Fruit fly (Drosophila melanogaster): ENCODE results near the gene rump.

The rump gene

dm6 chr3R:9510070-9510518 lies at the start of gene rump:
Gene rump, minus strand, starts transcription at chr3R:9510324.
- TF ChIP-seq Clk (GFP tag; optimal IDR thresholded peaks at IDR 0.05): no peak
- peak; percentile 0 for TF ChIP-seq pad (GFP tag; optimal IDR thresholded peaks at IDR 0.05)
- no peak for TF ChIP-seq CG12768 (GFP tag; optimal IDR thresholded peaks at IDR 0.05)
- no peak for TF ChIP-seq cnc (optimal IDR thresholded peaks at IDR 0.05)
- no peak for TF ChIP-seq kay (GFP tag; ENCODE audit: borderline replicate concordance)
- peak; percentile 38 for TF ChIP-seq cic (GFP tag; optimal IDR thresholded peaks at IDR 0.05)
- TF ChIP-seq CG5204 (GFP tag; optimal IDR thresholded peaks at IDR 0.05): no peak
- no peak for TF ChIP-seq CG7045 (GFP tag; optimal IDR thresholded peaks at IDR 0.05)
- TF ChIP-seq CG11617 (GFP tag; optimal IDR thresholded peaks at IDR 0.05): peak; percentile 39
- no peak for TF ChIP-seq toe (GFP tag; optimal IDR thresholded peaks at IDR 0.05)
- peak; percentile 50 for TF ChIP-seq Mnt (GFP tag; optimal IDR thresholded peaks at IDR 0.05)
- no peak for TF ChIP-seq CG33017 (tag; optimal IDR thresholded peaks at IDR 0.05)
- peak; percentile 76 for TF ChIP-seq bab1 (GFP tag; optimal IDR thresholded peaks at IDR 0.05)
- TF ChIP-seq CG14711 (tag; optimal IDR thresholded peaks at IDR 0.05): peak; percentile 33
- TF ChIP-seq CG7101 (tag; optimal IDR thresholded peaks at IDR 0.05): peak; percentile 35
- TF ChIP-seq Hr96 (GFP tag; optimal IDR thresholded peaks at IDR 0.05): no peak
- TF ChIP-seq tj (GFP tag; optimal IDR thresholded peaks at IDR 0.05): peak; percentile 58
- no peak for TF ChIP-seq CG1620 (GFP tag; optimal IDR thresholded peaks at IDR 0.05)
- TF ChIP-seq ovo (GFP tag; optimal IDR thresholded peaks at IDR 0.05): no peak

dm6 chr3R:9559413-9560014 lies 49.4 kb upstream of the rump start, which contains the start of the genes AP-1mu and MBD-like:
Gene AP-1mu, minus strand, starts transcription at chr3R:9559525.
Gene MBD-like, plus strand, starts transcription at chr3R:9559760.
- TF ChIP-seq kay (GFP tag; ENCODE audit: borderline replicate concordance): no peak
- peak; percentile 83 for TF ChIP-seq CG11617 (GFP tag; optimal IDR thresholded peaks at IDR 0.05)
- peak; percentile 74 for TF ChIP-seq Mnt (GFP tag; optimal IDR thresholded peaks at IDR 0.05)
- peak; percentile 86 for TF ChIP-seq Crg-1 (GFP tag; optimal IDR thresholded peaks at IDR 0.05)
- TF ChIP-seq tj (GFP tag; optimal IDR thresholded peaks at IDR 0.05): peak; percentile 58
- TF ChIP-seq bab1 (GFP tag; optimal IDR thresholded peaks at IDR 0.05): peak; percentile 75
- peak; percentile 60 for TF ChIP-seq CG14711 (tag; optimal IDR thresholded peaks at IDR 0.05)
- no peak for TF ChIP-seq toe (GFP tag; optimal IDR thresholded peaks at IDR 0.05)
- peak; percentile 50 for TF ChIP-seq CG33017 (tag; optimal IDR thresholded peaks at IDR 0.05)
- TF ChIP-seq CG12768 (GFP tag; optimal IDR thresholded peaks at IDR 0.05): peak; percentile 74
- TF ChIP-seq CG1620 (GFP tag; optimal IDR thresholded peaks at IDR 0.05): peak; percentile 91
- no peak for TF ChIP-seq CG5204 (GFP tag; optimal IDR thresholded peaks at IDR 0.05)
- TF ChIP-seq Clk (GFP tag; optimal IDR thresholded peaks at IDR 0.05): peak; percentile 25
- peak; percentile 41 for TF ChIP-seq cic (GFP tag; optimal IDR thresholded peaks at IDR 0.05)
- TF ChIP-seq pad (GFP tag; optimal IDR thresholded peaks at IDR 0.05): peak; percentile 71
- TF ChIP-seq Hr96 (GFP tag; optimal IDR thresholded peaks at IDR 0.05): no peak
- peak; percentile 44 for TF ChIP-seq ovo (GFP tag; optimal IDR thresholded peaks at IDR 0.05)
- peak; percentile 61 for TF ChIP-seq CG7045 (GFP tag; optimal IDR thresholded peaks at IDR 0.05)
- TF ChIP-seq cnc (optimal IDR thresholded peaks at IDR 0.05): no peak
- peak; percentile 78 for TF ChIP-seq CG7101 (tag; optimal IDR thresholded peaks at IDR 0.05)

- peak; percentile 46 for TF ChIP-seq tj (GFP tag; optimal IDR thresholded peaks at IDR 0.05)
- peak; percentile 72 for TF ChIP-seq CG1620 (GFP tag; optimal IDR thresholded peaks at IDR 0.05)
- no peak for TF ChIP-seq CG33017 (tag; optimal IDR thresholded peaks at IDR 0.05)
- peak; percentile 10 for TF ChIP-seq CG14711 (tag; optimal IDR thresholded peaks at IDR 0.05)
- TF ChIP-seq cnc (optimal IDR thresholded peaks at IDR 0.05): no peak
- TF ChIP-seq pad (GFP tag; optimal IDR thresholded peaks at IDR 0.05): peak; percentile 42
- peak; percentile 5 for TF ChIP-seq CG7045 (GFP tag; optimal IDR thresholded peaks at IDR 0.05)
- peak; percentile 35 for TF ChIP-seq bab1 (GFP tag; optimal IDR thresholded peaks at IDR 0.05)
- peak; percentile 1 for TF ChIP-seq ovo (GFP tag; optimal IDR thresholded peaks at IDR 0.05)
- TF ChIP-seq cic (GFP tag; optimal IDR thresholded peaks at IDR 0.05): peak; percentile 33
- no peak for TF ChIP-seq kay (GFP tag; ENCODE audit: borderline replicate concordance)
- no peak for TF ChIP-seq Hr96 (GFP tag; optimal IDR thresholded peaks at IDR 0.05)
- TF ChIP-seq CG12768 (GFP tag; optimal IDR thresholded peaks at IDR 0.05): no peak
- peak; percentile 41 for TF ChIP-seq Crg-1 (GFP tag; optimal IDR thresholded peaks at IDR 0.05)
- peak; percentile 30 for TF ChIP-seq CG7101 (tag; optimal IDR thresholded peaks at IDR 0.05)
- TF ChIP-seq Mnt (GFP tag; optimal IDR thresholded peaks at IDR 0.05): peak; percentile 80
- TF ChIP-seq toe (GFP tag; optimal IDR thresholded peaks at IDR 0.05): no peak
- no peak for TF ChIP-seq CG5204 (GFP tag; optimal IDR thresholded peaks at IDR 0.05)
- peak; percentile 67 for TF ChIP-seq CG11617 (GFP tag; optimal IDR thresholded peaks at IDR 0.05)
- TF ChIP-seq Clk (GFP tag; optimal IDR thresholded peaks at IDR 0.05): no peak
Measured at dm6 chr3R:9555334-9555974, 45.3 kb upstream of the rump start, which contains the start of the genes CG9386 and BckdhA. Gene CG9386, minus strand, starts transcription at chr3R:9555408. Gene BckdhA, plus strand, starts transcription at chr3R:9555785.

dm6 chr3R:9551659-9552435 lies 41.7 kb upstream of the rump start, which contains the start of the genes mura and RnpS1:
Gene mura, minus strand, starts transcription at chr3R:9551806.
Gene RnpS1, plus strand, starts transcription at chr3R:9552034.
- TF ChIP-seq Crg-1 (GFP tag; optimal IDR thresholded peaks at IDR 0.05) (no peak), CG11617 (GFP tag; optimal IDR thresholded peaks at IDR 0.05) (no peak), bab1 (GFP tag; optimal IDR thresholded peaks at IDR 0.05) (peak; percentile 20), Mnt (GFP tag; optimal IDR thresholded peaks at IDR 0.05) (peak; percentile 8), cic (GFP tag; optimal IDR thresholded peaks at IDR 0.05) (peak; percentile 53), ovo (GFP tag; optimal IDR thresholded peaks at IDR 0.05) (no peak)
